Fruit fly (Drosophila melanogaster) whole organism, embryonic: Measurements from ENCODE around the gene CG31808.

Source experiments
- Abd-B ChIP-seq: fragments of 200-800 bp; sonication (Bioruptor generic); optimal IDR thresholded peaks from 2 replicates; lab custom pipeline; 2018; ENCODE audit warnings: missing biosample characterization, mild to moderate bottlenecking, missing genetic modification characterization, moderate library complexity
- Atf-2 ChIP-seq: fragments of 200-800 bp; sonication (Bioruptor generic); optimal IDR thresholded peaks from 2 replicates; lab custom pipeline; 2016; ENCODE audit warnings: missing biosample characterization, missing genetic modification characterization
- C15 ChIP-seq: fragments of 200-800 bp; sonication (Bioruptor generic); IDR thresholded peaks from 3 replicates; pipeline ENCODE4 v1.3.6; 2022; ENCODE audit warnings: missing biosample characterization, missing genetic modification characterization
- CG10321 ChIP-seq: fragments of 200-800 bp; sonication (Bioruptor generic); IDR thresholded peaks from 2 replicates; pipeline ENCODE4 v1.3.6; 2022; ENCODE audit warnings: missing biosample characterization, missing genetic modification characterization
- CG10366 ChIP-seq: fragments of 200-800 bp; sonication (Bioruptor generic); IDR thresholded peaks from 2 replicates; pipeline ENCODE4 v1.3.6; 2022; ENCODE audit warnings: missing biosample characterization, missing genetic modification characterization
- CG10543 ChIP-seq: fragments of 200-800 bp; sonication (Bioruptor generic); optimal IDR thresholded peaks from 3 replicates; lab custom pipeline; 2017; ENCODE audit warnings: missing biosample characterization, mild to moderate bottlenecking, missing genetic modification characterization, moderate library complexity
- CG11504 ChIP-seq: fragments of 200-800 bp; sonication (Bioruptor generic); optimal IDR thresholded peaks from 3 replicates; lab custom pipeline; 2019; ENCODE audit warnings: missing biosample characterization, mild to moderate bottlenecking, missing genetic modification characterization, moderate library complexity
- CG11696 ChIP-seq: fragments of 200-800 bp; sonication (Bioruptor generic); IDR thresholded peaks from 2 replicates; pipeline ENCODE4 v1.3.6; 2022; ENCODE audit warnings: missing biosample characterization, missing genetic modification characterization
- CG12942 ChIP-seq: fragments of 200-800 bp; sonication (Bioruptor generic); optimal IDR thresholded peaks from 3 replicates; lab custom pipeline; 2016; ENCODE audit warnings: missing biosample characterization, missing genetic modification characterization
- CG14710 ChIP-seq: fragments of 200-800 bp; sonication (Bioruptor generic); optimal IDR thresholded peaks from 3 replicates; lab custom pipeline; 2019; ENCODE audit warnings: missing biosample characterization, mild to moderate bottlenecking, missing genetic modification characterization, moderate library complexity
- CG30431 ChIP-seq: fragments of 200-800 bp; sonication (Bioruptor generic); optimal IDR thresholded peaks from 2 replicates; lab custom pipeline; 2017; ENCODE audit warnings: missing biosample characterization, missing genetic modification characterization
- CG3281 ChIP-seq: fragments of 200-800 bp; sonication (Bioruptor generic); optimal IDR thresholded peaks from 3 replicates; lab custom pipeline; 2017; ENCODE audit warnings: missing biosample characterization, mild to moderate bottlenecking, missing genetic modification characterization
- CG4820 ChIP-seq: fragments of 200-800 bp; sonication (Bioruptor generic); optimal IDR thresholded peaks from 3 replicates; lab custom pipeline; 2016; ENCODE audit warnings: missing biosample characterization, missing genetic modification characterization
- CG5180 ChIP-seq: fragments of 200-800 bp; sonication (Bioruptor generic); optimal IDR thresholded peaks from 3 replicates; lab custom pipeline; 2017; ENCODE audit warnings: missing biosample characterization, missing genetic modification characterization, mild to moderate bottlenecking, moderate library complexity, missing genetic modification reagents
- CG6254 ChIP-seq: fragments of 200-800 bp; sonication (Bioruptor generic); optimal IDR thresholded peaks from 3 replicates; lab custom pipeline; 2017; ENCODE audit warnings: mild to moderate bottlenecking, missing biosample characterization, missing genetic modification reagents, missing genetic modification characterization
- CG7839 ChIP-seq: fragments of 200-800 bp; sonication (Bioruptor generic); optimal IDR thresholded peaks from 3 replicates; lab custom pipeline; 2018; ENCODE audit warnings: missing biosample characterization, mild to moderate bottlenecking, missing genetic modification characterization, moderate library complexity
- CG7928 ChIP-seq: fragments of 200-800 bp; sonication (Bioruptor generic); optimal IDR thresholded peaks from 2 replicates; lab custom pipeline; 2017; ENCODE audit warnings: missing biosample characterization, mild to moderate bottlenecking, missing genetic modification characterization
- CG8944 ChIP-seq: fragments of 200-800 bp; sonication (Bioruptor generic); optimal IDR thresholded peaks from 3 replicates; lab custom pipeline; 2016; ENCODE audit warnings: missing biosample characterization, missing genetic modification characterization
- CG9817 ChIP-seq: fragments of 200-800 bp; sonication (Bioruptor generic); optimal IDR thresholded peaks from 2 replicates; lab custom pipeline; 2018; ENCODE audit warnings: missing biosample characterization, mild to moderate bottlenecking, missing genetic modification characterization, moderate library complexity
- Hr3 ChIP-seq: fragments of 200-800 bp; sonication (Bioruptor generic); optimal IDR thresholded peaks from 3 replicates; lab custom pipeline; 2016; ENCODE audit warnings: missing biosample characterization, missing genetic modification characterization
- Med ChIP-seq: fragments of 200-800 bp; sonication (Bioruptor generic); peaks from one replicate; lab custom pipeline; 2016; ENCODE audit warnings: missing biosample characterization, missing genetic modification characterization, mild to moderate bottlenecking, inconsistent platforms, moderate library complexity
- Meics ChIP-seq: fragments of 200-800 bp; sonication (Bioruptor generic); optimal IDR thresholded peaks from 2 replicates; lab custom pipeline; 2017; ENCODE audit warnings: missing biosample characterization, mild to moderate bottlenecking, missing genetic modification characterization
- Nf-YC ChIP-seq: fragments of 200-800 bp; optimal IDR thresholded peaks from 3 replicates; lab custom pipeline; 2019; ENCODE audit warnings: missing biosample characterization, mild to moderate bottlenecking, missing genetic modification characterization, moderate library complexity
- NfI ChIP-seq: fragments of 200-800 bp; sonication (Bioruptor generic); optimal IDR thresholded peaks from 3 replicates; lab custom pipeline; 2018; ENCODE audit warnings: missing biosample characterization, mild to moderate bottlenecking, missing genetic modification characterization, moderate library complexity
- Trl ChIP-seq, 3 experiments: fragments of >200 bp in 2 of 3; fragments of 200-800 bp in 1 of 3; sonication (Bioruptor generic) in 1 of 3; optimal IDR thresholded peaks; 2 replicates in 1 of 3; 3 replicates in 2 of 3; lab custom pipeline; 2016 to 2017; ENCODE audit warnings: missing biosample characterization in 1 of 3, missing genetic modification characterization in 1 of 3
- Xbp1 ChIP-seq: fragments of 200-800 bp; sonication (Bioruptor generic); optimal IDR thresholded peaks from 3 replicates; lab custom pipeline; 2016; ENCODE audit warnings: missing biosample characterization, mild to moderate bottlenecking, missing genetic modification characterization
- bab2 ChIP-seq: fragments of 200-800 bp; sonication (Bioruptor generic); optimal IDR thresholded peaks from 2 replicates; lab custom pipeline; 2016; ENCODE audit warnings: missing biosample characterization, missing genetic modification characterization
- chn ChIP-seq: fragments of 200-800 bp; sonication (Bioruptor generic); optimal IDR thresholded peaks from 2 replicates; lab custom pipeline; 2016; ENCODE audit warnings: missing biosample characterization, missing genetic modification characterization
- cwo ChIP-seq: fragments of 200-800 bp; sonication (Bioruptor generic); optimal IDR thresholded peaks from 3 replicates; lab custom pipeline; 2017; ENCODE audit warnings: missing biosample characterization, missing genetic modification characterization, mild to moderate bottlenecking, moderate library complexity, missing genetic modification reagents
- eve ChIP-seq, 2 experiments: fragments of >200 bp; optimal IDR thresholded peaks; 2 replicates each; lab custom pipeline; 2017; ENCODE audit warnings: missing biosample characterization in 2 of 2, missing genetic modification characterization in 2 of 2
- gem ChIP-seq: fragments of 200-800 bp; sonication (Bioruptor generic); optimal IDR thresholded peaks from 2 replicates; lab custom pipeline; 2019; ENCODE audit warnings: missing biosample characterization, mild to moderate bottlenecking, missing genetic modification characterization, moderate library complexity
- grn ChIP-seq: fragments of 200-800 bp; sonication (Bioruptor generic); optimal IDR thresholded peaks from 3 replicates; lab custom pipeline; 2017; ENCODE audit warnings: missing biosample characterization, missing genetic modification characterization
- hbn ChIP-seq: fragments of 200-800 bp; sonication (Bioruptor generic); IDR thresholded peaks from 2 replicates; pipeline ENCODE4 v1.3.6; 2022; ENCODE audit warnings: missing biosample characterization, missing genetic modification characterization; ENCODE audit not compliant: partially characterized antibody
- her ChIP-seq: fragments of 200-800 bp; sonication (Bioruptor generic); optimal IDR thresholded peaks from 2 replicates; lab custom pipeline; 2016; ENCODE audit warnings: missing biosample characterization, missing genetic modification characterization
- hkb ChIP-seq, 2 experiments: fragments of 200-800 bp in 1 of 2; fragments of >200 bp in 1 of 2; sonication (Bioruptor generic) in 1 of 2; IDR thresholded peaks in 1 of 2; optimal IDR thresholded peaks in 1 of 2; 2 replicates each; pipeline versions ENCODE4 v1.3.6 to Lab custom; 2017 to 2022; ENCODE audit warnings: missing biosample characterization in 1 of 2, missing genetic modification characterization in 1 of 2
- jumu ChIP-seq: fragments of 200-800 bp; sonication (Bioruptor generic); optimal IDR thresholded peaks from 3 replicates; lab custom pipeline; 2016; ENCODE audit warnings: missing biosample characterization, missing genetic modification characterization
- klu ChIP-seq: fragments of 200-800 bp; sonication (Bioruptor generic); IDR thresholded peaks from 2 replicates; pipeline ENCODE4 v1.3.6; 2022; ENCODE audit warnings: missing biosample characterization, missing genetic modification characterization
- lov ChIP-seq, 2 experiments: fragments of 200-800 bp in 1 of 2; fragments of >200 bp in 1 of 2; sonication (Bioruptor generic) in 1 of 2; IDR thresholded peaks in 1 of 2; optimal IDR thresholded peaks in 1 of 2; 2 replicates in 1 of 2; 3 replicates in 1 of 2; pipeline versions ENCODE4 v1.3.6 to Lab custom; 2017 to 2022; ENCODE audit warnings: missing biosample characterization in 1 of 2, missing genetic modification characterization in 1 of 2
- row ChIP-seq: fragments of 200-800 bp; sonication (Bioruptor generic); IDR thresholded peaks from 3 replicates; pipeline ENCODE4 v1.3.6; 2022; ENCODE audit warnings: missing biosample characterization, missing genetic modification characterization
- sc ChIP-seq, 3 experiments: fragments of >200 bp in 2 of 3; fragments of 200-800 bp in 1 of 3; sonication (Bioruptor generic) in 1 of 3; optimal IDR thresholded peaks; 2 replicates in 2 of 3; 3 replicates in 1 of 3; lab custom pipeline; 2017; ENCODE audit warnings: mild to moderate bottlenecking in 1 of 3, missing biosample characterization in 1 of 3, missing genetic modification characterization in 1 of 3, missing genetic modification reagents in 1 of 3
- sisA ChIP-seq: fragments of 200-800 bp; sonication (Bioruptor generic); IDR thresholded peaks from 2 replicates; pipeline ENCODE4 v1.3.6; 2022; ENCODE audit warnings: missing biosample characterization, missing genetic modification characterization
- sna ChIP-seq: fragments of 200-800 bp; sonication (Bioruptor generic); IDR thresholded peaks from 2 replicates; pipeline ENCODE4 v1.3.6; 2022; ENCODE audit warnings: missing biosample characterization, missing genetic modification characterization; ENCODE audit not compliant: partially characterized antibody
- sr ChIP-seq: fragments of 200-800 bp; sonication (Bioruptor generic); IDR thresholded peaks from 3 replicates; pipeline ENCODE4 v1.3.6; 2022; ENCODE audit warnings: missing biosample characterization, missing genetic modification characterization
- toy ChIP-seq: fragments of 200-800 bp; sonication (Bioruptor generic); IDR thresholded peaks from 2 replicates; pipeline ENCODE4 v1.3.6; 2022; ENCODE audit warnings: missing biosample characterization, missing genetic modification characterization
- vnd ChIP-seq: fragments of 200-800 bp; sonication (Bioruptor generic); IDR thresholded peaks from 3 replicates; pipeline ENCODE4 v1.3.6; 2022; ENCODE audit warnings: missing biosample characterization, missing genetic modification characterization; ENCODE audit not compliant: partially characterized antibody
- vvl ChIP-seq: fragments of 200-800 bp; sonication (Bioruptor generic); IDR thresholded peaks from 2 replicates; pipeline ENCODE4 v1.3.6; 2022; ENCODE audit warnings: missing biosample characterization, missing genetic modification characterization

CG31808 gene

DNA sequence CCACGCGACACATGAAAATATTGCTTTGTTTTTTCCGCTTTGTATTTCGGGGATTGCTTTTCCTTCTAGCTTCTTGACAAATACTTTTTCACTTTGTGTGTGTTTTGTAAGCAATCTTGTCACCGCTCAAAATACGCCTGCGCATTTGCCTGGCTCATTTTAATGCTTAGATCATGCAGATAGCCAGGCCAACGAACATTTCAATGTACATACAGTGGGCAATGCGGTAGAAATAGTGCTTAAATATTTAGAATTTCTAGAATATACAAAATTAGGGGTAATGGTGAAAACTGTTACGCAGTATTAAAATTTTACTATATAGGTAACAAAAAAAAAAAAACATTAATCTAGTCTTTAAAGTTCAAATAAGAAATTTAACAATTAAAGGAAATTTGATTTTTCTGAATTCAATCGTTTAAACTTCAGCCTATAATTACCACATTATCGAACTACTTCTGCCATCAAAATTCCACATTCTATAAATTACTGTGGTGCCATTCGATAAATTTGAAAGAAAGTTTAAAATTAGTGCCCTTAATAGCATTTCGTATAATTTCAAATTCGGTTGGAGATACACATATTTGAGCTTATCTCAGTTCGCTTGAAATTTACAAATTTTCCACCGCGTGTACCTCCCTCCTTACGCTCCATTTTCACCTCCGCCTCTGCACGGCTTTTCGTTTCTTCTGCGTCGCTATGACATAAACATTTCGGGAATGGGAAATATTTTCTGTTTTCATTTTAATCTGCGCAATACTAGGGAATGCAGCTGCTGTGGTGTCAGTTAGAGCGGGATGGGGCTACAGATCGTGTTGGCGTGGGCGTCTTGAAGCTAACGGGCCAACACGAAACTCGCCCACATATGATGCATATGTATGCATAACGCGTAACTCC is 8.9 kb downstream of the CG31808 start:
- TF ChIP-seq sc (optimal IDR thresholded peaks at IDR 0.05; lab: Kevin White, UChicago), result no peak
- no peak for TF ChIP-seq sc (GFP tag; optimal IDR thresholded peaks at IDR 0.05; lab: Kevin White, UChicago)
- peak; percentile 19 for TF ChIP-seq jumu (GFP tag; lab: Kevin White, UChicago)
- TF ChIP-seq CG7839 (tag; lab: Kevin White, UChicago), result peak; percentile 51
- TF ChIP-seq CG4820, result peak; percentile 21
- TF ChIP-seq CG11504 (tag; lab: Kevin White, UChicago), result peak; percentile 52
- no peak for TF ChIP-seq lov (optimal IDR thresholded peaks at IDR 0.05; lab: Kevin White, UChicago)
- no peak for TF ChIP-seq lov (GFP tag; IDR thresholded peaks at IDR 0.05; lab: Robert Waterston, UW)
- TF ChIP-seq CG6254 (GFP tag; lab: Kevin White, UChicago), result no peak
- peak; percentile 2 for TF ChIP-seq Atf-2
- TF ChIP-seq cwo (GFP tag; lab: Kevin White, UChicago), result no peak
- TF ChIP-seq C15, result no peak
- no peak for TF ChIP-seq Trl (optimal IDR thresholded peaks at IDR 0.05; lab: Kevin White, UChicago)
- TF ChIP-seq Trl (GFP tag; optimal IDR thresholded peaks at IDR 0.05; lab: Kevin White, UChicago), result no peak
- no peak for TF ChIP-seq CG10543 (GFP tag; lab: Kevin White, UChicago)
- no peak for TF ChIP-seq CG12942 (GFP tag; lab: Kevin White, UChicago)
- TF ChIP-seq CG14710 (tag; lab: Kevin White, UChicago), result no peak
- TF ChIP-seq CG8944, result no peak
- TF ChIP-seq hkb (optimal IDR thresholded peaks at IDR 0.05; lab: Kevin White, UChicago), result no peak
- TF ChIP-seq hkb (GFP tag; IDR thresholded peaks at IDR 0.05; lab: Robert Waterston, UW), result 0 out of 2 replicates have a peak, but pooled peaks have one; percentile 21
- TF ChIP-seq CG10366 (GFP tag; lab: Robert Waterston, UW), result peak; percentile 21; the same call in 1 of the 2 replicates
- no peak for TF ChIP-seq sna (GFP tag; lab: Robert Waterston, UW)
- peak; percentile 45; the same call in 2 of the 3 replicates for TF ChIP-seq row (GFP tag; lab: Robert Waterston, UW)
- TF ChIP-seq Hr3, result peak; percentile 17
- TF ChIP-seq Xbp1 (GFP tag; lab: Kevin White, UChicago), result peak; percentile 8
- no peak for TF ChIP-seq vnd
- no peak for TF ChIP-seq CG7928 (GFP tag; lab: Kevin White, UChicago)
- no peak for TF ChIP-seq chn (GFP tag; lab: Kevin White, UChicago)
- TF ChIP-seq her, result no peak
- TF ChIP-seq CG9817 (tag; lab: Kevin White, UChicago), result no peak
- no peak for TF ChIP-seq hbn (GFP tag; lab: Robert Waterston, UW)
- peak; percentile 54 for TF ChIP-seq grn (GFP tag; lab: Kevin White, UChicago)
- no peak for TF ChIP-seq CG3281 (GFP tag; lab: Kevin White, UChicago)
- TF ChIP-seq CG30431 (GFP tag; lab: Kevin White, UChicago), result no peak
- TF ChIP-seq sisA, result peak; percentile 22; the same call in 1 of the 2 replicates
- TF ChIP-seq bab2 (GFP tag; lab: Kevin White, UChicago), result peak; percentile 16
- TF ChIP-seq gem (tag; lab: Kevin White, UChicago), result peak; percentile 57
- no peak for TF ChIP-seq NfI (GFP tag; lab: Kevin White, UChicago)
- TF ChIP-seq sr (GFP tag; lab: Robert Waterston, UW), result peak; percentile 77
- TF ChIP-seq Meics (GFP tag; lab: Kevin White, UChicago), result no peak
- no peak for TF ChIP-seq klu (GFP tag; lab: Robert Waterston, UW)
- no peak for TF ChIP-seq CG10321
- TF ChIP-seq CG5180 (GFP tag; lab: Kevin White, UChicago), result no peak
- TF ChIP-seq vvl, result peak; percentile 56
- no peak for TF ChIP-seq Abd-B
- TF ChIP-seq Nf-YC (tag; lab: Kevin White, UChicago), result no peak
- TF ChIP-seq toy (GFP tag; lab: Robert Waterston, UW), result no peak
- no peak for TF ChIP-seq eve (GFP tag; optimal IDR thresholded peaks at IDR 0.05; lab: Kevin White, UChicago)
- TF ChIP-seq Med (GFP tag; lab: Kevin White, UChicago), result peak; percentile 77
- TF ChIP-seq CG11696 (GFP tag; lab: Robert Waterston, UW), result no peak
